Worm (Caenorhabditis elegans) whole organism, L4 larva: ENCODE results near the gene lron-1.

ENCODE experiments used
- D1046.2 ChIP-seq: fragments of 200-800 bp; sonication (Bioruptor generic); IDR thresholded peaks from 2 replicates; pipeline ENCODE4 v1.3.6; 2022; ENCODE audit warnings: missing genetic modification characterization, missing compliant biosample characterization
- F26F4.8 ChIP-seq: fragments of 200-800 bp; sonication (Bioruptor generic); conservative IDR thresholded peaks from 2 replicates; pipeline ENCODE4 v1.3.6; 2022; ENCODE audit warnings: missing genetic modification characterization, missing compliant biosample characterization
- F49E8.2 ChIP-seq: sonication (generic microtip); optimal IDR thresholded peaks from 2 replicates; lab custom pipeline; 2016; ENCODE audit warnings: missing compliant biosample characterization, mild to moderate bottlenecking, missing genetic modification characterization, borderline replicate concordance
- R02D3.7 ChIP-seq: fragments of 150-350 bp; sonication (generic microtip); optimal IDR thresholded peaks from 3 replicates; lab custom pipeline; 2014; ENCODE audit warnings: missing biosample characterization, missing genetic modification characterization
- T26A8.4 ChIP-seq: fragments of 200-800 bp; sonication (Bioruptor generic); IDR thresholded peaks from 2 replicates; pipeline ENCODE4 v1.3.6; 2022; ENCODE audit warnings: missing genetic modification characterization, missing compliant biosample characterization
- Y105C5A.15 ChIP-seq: fragments of 200-800 bp; sonication (Bioruptor generic); IDR thresholded peaks from 2 replicates; pipeline ENCODE4 v1.3.6; 2022; ENCODE audit warnings: missing genetic modification characterization, missing compliant biosample characterization
- Y75B8A.6 ChIP-seq: fragments of 200-800 bp; sonication (Bioruptor generic); IDR thresholded peaks from 2 replicates; pipeline ENCODE4 v1.3.6; 2022; ENCODE audit warnings: missing genetic modification reagents, missing genetic modification characterization, missing compliant biosample characterization
- aly-2 ChIP-seq: sonication (generic microtip); optimal IDR thresholded peaks from 2 replicates; lab custom pipeline; 2018; ENCODE audit warnings: missing biosample characterization, missing genetic modification characterization
- attf-4 ChIP-seq: sonication (generic microtip); optimal IDR thresholded peaks from 3 replicates; lab custom pipeline; 2017; ENCODE audit warnings: missing biosample characterization, missing genetic modification characterization
- ceh-20 ChIP-seq: fragments of 200-800 bp; sonication (Bioruptor generic); IDR thresholded peaks from 2 replicates; pipeline ENCODE4 v1.3.6; 2022; ENCODE audit warnings: missing genetic modification reagents, missing genetic modification characterization, missing compliant biosample characterization
- ceh-44 ChIP-seq: fragments of 200-800 bp; sonication (Bioruptor generic); IDR thresholded peaks from 2 replicates; pipeline ENCODE4 v1.3.6; 2022; ENCODE audit warnings: missing genetic modification reagents, missing genetic modification characterization, missing compliant biosample characterization
- ceh-82 ChIP-seq: sonication (generic microtip); optimal IDR thresholded peaks from 2 replicates; lab custom pipeline; 2017; ENCODE audit warnings: missing biosample characterization, missing genetic modification characterization
- daf-16 ChIP-seq, 3 experiments: sonication (generic microtip); optimal IDR thresholded peaks; 2 replicates each; lab custom pipeline; 2016 to 2017; ENCODE audit warnings: missing genetic modification characterization in 3 of 3, missing genetic modification reagents in 3 of 3, mild to moderate bottlenecking in 2 of 3, missing compliant biosample characterization in 2 of 3, missing biosample characterization in 1 of 3, moderate library complexity in 1 of 3
- daf-19 ChIP-seq: fragments of 200-800 bp; sonication (Bioruptor generic); conservative IDR thresholded peaks from 2 replicates; pipeline ENCODE4 v1.3.6; 2022; ENCODE audit warnings: missing genetic modification characterization, missing compliant biosample characterization
- daf-8 ChIP-seq: fragments of 200-800 bp; sonication (Bioruptor generic); IDR thresholded peaks from 2 replicates; pipeline ENCODE4 v1.3.6; 2022; ENCODE audit warnings: missing genetic modification characterization, missing compliant biosample characterization
- dmd-6 ChIP-seq: fragments of 200-800 bp; sonication (Bioruptor generic); IDR thresholded peaks from 2 replicates; pipeline ENCODE4 v1.3.6; 2022; ENCODE audit warnings: missing genetic modification reagents, missing genetic modification characterization, missing compliant biosample characterization
- dmd-8 ChIP-seq: fragments of 200-800 bp; sonication (Bioruptor generic); IDR thresholded peaks from 2 replicates; pipeline ENCODE4 v1.3.6; 2022; ENCODE audit warnings: missing genetic modification characterization, missing compliant biosample characterization
- dpl-1 ChIP-seq: fragments of 150-350 bp; optimal IDR thresholded peaks from 2 replicates; lab custom pipeline; 2014; ENCODE audit warnings: missing biosample characterization, missing genetic modification reagents, missing genetic modification characterization
- dve-1 ChIP-seq: sonication (generic microtip); optimal IDR thresholded peaks from 2 replicates; lab custom pipeline; 2017; ENCODE audit warnings: antibody characterized with exemption, mild to moderate bottlenecking, missing genetic modification characterization, missing compliant biosample characterization; ENCODE audit not compliant: insufficient read depth
- fkh-10 ChIP-seq: fragments of 150-350 bp; optimal IDR thresholded peaks from 2 replicates; lab custom pipeline; 2014; ENCODE audit warnings: missing biosample characterization, missing genetic modification reagents, missing genetic modification characterization
- fos-1 ChIP-seq: fragments of 150-350 bp; optimal IDR thresholded peaks from 2 replicates; lab custom pipeline; 2014; ENCODE audit warnings: missing biosample characterization, missing genetic modification characterization
- hlh-11 ChIP-seq: fragments of 200-800 bp; sonication (Bioruptor generic); optimal IDR thresholded peaks from 2 replicates; lab custom pipeline; 2018; ENCODE audit warnings: mild to moderate bottlenecking, missing genetic modification characterization, missing compliant biosample characterization
- hlh-30 ChIP-seq: sonication (generic microtip); optimal IDR thresholded peaks from 2 replicates; lab custom pipeline; 2017; ENCODE audit warnings: antibody characterized with exemption, mild to moderate bottlenecking, missing genetic modification characterization, missing compliant biosample characterization; ENCODE audit not compliant: insufficient read depth
- hmg-1.1 ChIP-seq: fragments of 200-800 bp; sonication (Bioruptor generic); IDR thresholded peaks from 2 replicates; pipeline ENCODE4 v1.3.6; 2022; ENCODE audit warnings: missing genetic modification reagents, missing genetic modification characterization, missing compliant biosample characterization
- lin-1 ChIP-seq: fragments of 200-800 bp; sonication (Bioruptor generic); IDR thresholded peaks from 2 replicates; pipeline ENCODE4 v1.3.6; 2022; ENCODE audit warnings: missing genetic modification reagents, missing genetic modification characterization, missing compliant biosample characterization
- lin-29 ChIP-seq: fragments of 200-800 bp; sonication (Bioruptor generic); IDR thresholded peaks from 2 replicates; pipeline ENCODE4 v1.3.6; 2022; ENCODE audit warnings: missing genetic modification reagents, missing genetic modification characterization, missing compliant biosample characterization
- lin-38 ChIP-seq: fragments of 200-800 bp; sonication (Bioruptor generic); IDR thresholded peaks from 2 replicates; pipeline ENCODE4 v1.3.6; 2022; ENCODE audit warnings: missing genetic modification reagents, missing genetic modification characterization, missing compliant biosample characterization
- madf-5 ChIP-seq, 2 experiments: fragments of 200-800 bp; sonication (Bioruptor generic); IDR thresholded peaks; 2 replicates each; pipeline ENCODE4 v1.3.6; 2022; ENCODE audit warnings: missing compliant biosample characterization in 2 of 2, missing genetic modification characterization in 2 of 2
- madf-9 ChIP-seq: fragments of 200-800 bp; sonication (Bioruptor generic); conservative IDR thresholded peaks from 2 replicates; pipeline ENCODE4 v1.3.6; 2022; ENCODE audit warnings: missing genetic modification reagents, missing genetic modification characterization, missing compliant biosample characterization
- mdt-29 ChIP-seq: fragments of 200-800 bp; sonication (Bioruptor generic); IDR thresholded peaks from 2 replicates; pipeline ENCODE4 v1.3.6; 2022; ENCODE audit warnings: missing genetic modification reagents, missing genetic modification characterization, missing compliant biosample characterization
- mep-1 ChIP-seq: fragments of 150-350 bp; sonication (generic microtip); optimal IDR thresholded peaks from 3 replicates; lab custom pipeline; 2014; ENCODE audit warnings: missing biosample characterization, missing genetic modification characterization
- mxl-2 ChIP-seq: fragments of 200-800 bp; sonication (Bioruptor generic); conservative IDR thresholded peaks from 2 replicates; pipeline ENCODE4 v1.3.6; 2022; ENCODE audit warnings: missing genetic modification reagents, missing genetic modification characterization, missing compliant biosample characterization
- mxl-3 ChIP-seq: fragments of 200-800 bp; sonication (Bioruptor generic); optimal IDR thresholded peaks from 2 replicates; lab custom pipeline; 2018; ENCODE audit warnings: mild to moderate bottlenecking, missing genetic modification characterization, missing compliant biosample characterization
- nhr-10 ChIP-seq: fragments of 150-350 bp; optimal IDR thresholded peaks from 2 replicates; lab custom pipeline; 2014; ENCODE audit warnings: missing biosample characterization, missing genetic modification characterization
- nhr-25 ChIP-seq: sonication (generic microtip); optimal IDR thresholded peaks from 2 replicates; lab custom pipeline; 2017; ENCODE audit warnings: missing genetic modification characterization, mild to moderate bottlenecking, missing compliant biosample characterization, antibody characterized with exemption, moderate library complexity, borderline replicate concordance; ENCODE audit not compliant: insufficient read depth
- nhr-28 ChIP-seq: fragments of 150-350 bp; optimal IDR thresholded peaks from 2 replicates; lab custom pipeline; 2014; ENCODE audit warnings: missing biosample characterization, missing genetic modification characterization
- nhr-41 ChIP-seq: fragments of 200-800 bp; sonication (Bioruptor generic); IDR thresholded peaks from 2 replicates; pipeline ENCODE4 v1.3.6; 2022; ENCODE audit warnings: missing genetic modification reagents, missing genetic modification characterization, missing compliant biosample characterization
- nhr-42 ChIP-seq: fragments of 200-800 bp; sonication (Bioruptor generic); IDR thresholded peaks from 2 replicates; pipeline ENCODE4 v1.3.6; 2022; ENCODE audit warnings: missing genetic modification characterization, missing compliant biosample characterization
- pha-4 ChIP-seq, 2 experiments: fragments of 150-350 bp in 1 of 2; fragments of 200-800 bp in 1 of 2; sonication (Bioruptor generic) in 1 of 2; IDR thresholded peaks in 1 of 2; optimal IDR thresholded peaks in 1 of 2; 2 replicates each; pipeline versions ENCODE4 v1.3.6 to Lab custom; 2014 to 2022; ENCODE audit warnings: missing genetic modification characterization in 2 of 2, missing genetic modification reagents in 2 of 2, missing biosample characterization in 1 of 2, missing compliant biosample characterization in 1 of 2
- rbr-2 ChIP-seq: sonication (generic microtip); optimal IDR thresholded peaks from 2 replicates; lab custom pipeline; 2016; ENCODE audit warnings: missing genotype, missing genetic modification characterization, missing compliant biosample characterization
- saeg-2 ChIP-seq: fragments of 200-800 bp; sonication (Bioruptor generic); IDR thresholded peaks from 2 replicates; pipeline ENCODE4 v1.3.6; 2022; ENCODE audit warnings: missing genetic modification reagents, missing genetic modification characterization, missing compliant biosample characterization
- sdz-12 ChIP-seq: fragments of 200-800 bp; sonication (Bioruptor generic); optimal IDR thresholded peaks from 2 replicates; lab custom pipeline; 2018; ENCODE audit warnings: mild to moderate bottlenecking, missing genetic modification characterization, missing compliant biosample characterization
- set-16 ChIP-seq: fragments of 200-800 bp; sonication (Bioruptor generic); IDR thresholded peaks from 2 replicates; pipeline ENCODE4 v1.3.6; 2022; ENCODE audit warnings: missing genetic modification reagents, missing genetic modification characterization, missing compliant biosample characterization
- snpc-1.2 ChIP-seq: fragments of 200-800 bp; sonication (Bioruptor generic); IDR thresholded peaks from 2 replicates; pipeline ENCODE4 v1.3.6; 2022; ENCODE audit warnings: missing genetic modification reagents, missing genetic modification characterization, missing compliant biosample characterization
- unc-130 ChIP-seq: sonication (generic microtip); optimal IDR thresholded peaks from 2 replicates; lab custom pipeline; 2016; ENCODE audit warnings: missing genetic modification reagents, missing genetic modification characterization, missing compliant biosample characterization
- zfp-3 ChIP-seq: fragments of 200-800 bp; sonication (Bioruptor generic); conservative IDR thresholded peaks from 2 replicates; pipeline ENCODE4 v1.3.6; 2022; ENCODE audit warnings: missing genetic modification reagents, missing genetic modification characterization, missing compliant biosample characterization

lron-1 gene

DNA sequence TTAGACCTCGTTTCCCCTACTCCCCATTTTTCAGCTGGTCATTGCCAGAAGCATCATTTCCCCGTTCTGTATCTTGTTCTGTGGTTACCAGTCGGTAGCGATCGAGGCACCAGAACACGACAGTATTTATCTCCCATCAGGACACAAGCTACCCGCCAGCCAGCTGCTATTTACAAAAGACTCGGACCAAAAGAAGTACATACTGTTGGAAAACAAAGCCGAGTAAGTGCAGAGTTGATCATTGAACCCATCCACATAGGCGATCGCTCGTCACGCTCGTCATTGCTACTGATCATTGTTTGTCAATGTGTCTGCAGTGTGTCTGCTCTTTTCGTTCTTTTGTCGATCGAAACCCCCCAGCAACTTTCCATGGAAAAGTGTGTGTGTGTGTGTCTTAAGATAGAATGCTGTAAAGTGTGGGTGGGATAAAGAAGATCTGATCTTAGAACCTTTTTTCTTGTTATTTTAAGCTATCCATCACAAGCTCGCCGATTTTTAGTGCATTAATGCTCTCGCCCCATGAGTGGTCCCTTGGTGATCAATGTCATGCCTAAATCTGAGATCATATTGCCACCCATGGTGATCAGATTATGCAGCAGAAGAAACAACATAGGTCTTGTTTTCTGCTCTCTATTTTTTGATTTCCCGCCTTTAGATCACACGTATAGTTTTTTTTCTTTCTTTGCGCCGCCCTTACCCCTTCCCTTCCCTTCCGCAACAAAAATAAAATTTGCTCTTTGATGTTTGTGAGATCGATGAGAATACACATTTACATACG is 12.8 kb upstream of the lron-1 start:
- TF ChIP-seq daf-16 (GFP tag; optimal IDR thresholded peaks at IDR 0.05; lab: Kevin White, UChicago), result no peak
- TF ChIP-seq daf-16 (tag; optimal IDR thresholded peaks at IDR 0.05; lab: Kevin White, UChicago), result no peak
- TF ChIP-seq hmg-1.1 (GFP tag; lab: Robert Waterston, UW), result no peak
- peak; percentile 43 for TF ChIP-seq attf-4
- no peak for TF ChIP-seq pha-4 (GFP tag; IDR thresholded peaks at IDR 0.05; lab: Robert Waterston, UW)
- peak; percentile 67 for TF ChIP-seq pha-4 (tag; optimal IDR thresholded peaks at IDR 0.05; lab: Kevin White, UChicago)
- no peak for TF ChIP-seq lin-29
- TF ChIP-seq nhr-41 (GFP tag; lab: Robert Waterston, UW), result peak; percentile 17; the same call in 1 of the 2 replicates
- TF ChIP-seq madf-5 (GFP tag; IDR thresholded peaks at IDR 0.05; lab: Robert Waterston, UW), result 0 out of 4 replicates have a peak, but pooled peaks of 1 of the 2 experiments have one; percentile 26
- no peak for TF ChIP-seq aly-2 (tag; lab: Kevin White, UChicago)
- no peak for TF ChIP-seq lin-1 (GFP tag; lab: Robert Waterston, UW)
- no peak for TF ChIP-seq dmd-6
- no peak for TF ChIP-seq set-16
- no peak for TF ChIP-seq zfp-3 (GFP tag; lab: Robert Waterston, UW)
- TF ChIP-seq nhr-42, result no peak
- TF ChIP-seq, all 104 proteins: peak for 4

DNA sequence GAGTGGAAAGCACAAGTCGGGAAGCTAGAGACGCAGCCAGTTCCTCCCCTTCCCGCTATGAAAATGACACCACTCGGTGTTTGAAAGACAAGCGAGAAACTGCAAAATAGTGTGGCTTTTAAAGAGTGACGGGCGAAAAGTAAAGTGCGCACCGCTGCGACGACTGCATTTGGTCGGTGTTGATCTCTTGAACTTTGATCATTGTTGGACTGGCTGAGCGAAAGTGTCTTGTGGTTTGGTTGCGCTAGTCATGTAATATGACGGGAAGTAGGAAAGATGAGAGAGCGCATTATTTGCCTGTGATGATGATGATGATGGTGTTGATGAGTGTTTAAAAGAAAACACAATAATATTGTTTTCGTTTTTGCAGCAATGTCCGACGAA is 12.2 kb upstream of the lron-1 start:
- no peak for TF ChIP-seq mxl-2
- no peak for TF ChIP-seq Y75B8A.6 (GFP tag; lab: Robert Waterston, UW)
- TF ChIP-seq nhr-25 (tag; lab: Kevin White, UChicago), result peak; percentile 80
- no peak for TF ChIP-seq ceh-82 (tag; lab: Kevin White, UChicago)
- no peak for TF ChIP-seq sdz-12 (GFP tag; lab: Kevin White, UChicago)
- peak; percentile 98 for TF ChIP-seq hlh-11 (tag; lab: Kevin White, UChicago)
- TF ChIP-seq dpl-1 (GFP tag; lab: Kevin White, UChicago), result peak; percentile 61
- TF ChIP-seq pha-4 (GFP tag; IDR thresholded peaks at IDR 0.05; lab: Robert Waterston, UW), result peak; percentile 94
- TF ChIP-seq pha-4 (tag; optimal IDR thresholded peaks at IDR 0.05; lab: Kevin White, UChicago), result peak; percentile 58
- no peak for TF ChIP-seq daf-8 (GFP tag; lab: Robert Waterston, UW)
- peak; percentile 96 for TF ChIP-seq hlh-30 (tag; lab: Kevin White, UChicago)
- TF ChIP-seq nhr-10 (tag; lab: Kevin White, UChicago), result peak; percentile 93
- TF ChIP-seq rbr-2 (tag; lab: Kevin White, UChicago), result peak; percentile 82
- no peak for TF ChIP-seq dmd-8
- no peak for TF ChIP-seq ceh-44 (GFP tag; lab: Robert Waterston, UW)
- no peak for TF ChIP-seq Y105C5A.15 (GFP tag; lab: Robert Waterston, UW)
- no peak for TF ChIP-seq unc-130 (GFP tag; lab: Kevin White, UChicago)
- no peak for TF ChIP-seq F26F4.8
- peak; percentile 47 for TF ChIP-seq madf-9 (GFP tag; lab: Robert Waterston, UW)
- peak; percentile 98 for TF ChIP-seq nhr-28 (tag; lab: Kevin White, UChicago)
- TF ChIP-seq snpc-1.2 (GFP tag; lab: Robert Waterston, UW), result no peak
- peak; percentile 69 for TF ChIP-seq mxl-3 (GFP tag; lab: Kevin White, UChicago)
- TF ChIP-seq T26A8.4 (GFP tag; lab: Robert Waterston, UW), result peak; percentile 56; the same call in 1 of the 2 replicates
- no peak for TF ChIP-seq mdt-29 (GFP tag; lab: Robert Waterston, UW)
- peak; percentile 87 for TF ChIP-seq ceh-20 (GFP tag; lab: Robert Waterston, UW)
- peak; percentile 97 for TF ChIP-seq mep-1 (tag; lab: Kevin White, UChicago)
- no peak for TF ChIP-seq D1046.2 (GFP tag; lab: Robert Waterston, UW)
- TF ChIP-seq zfp-3 (GFP tag; lab: Robert Waterston, UW), result 0 out of 2 replicates have a peak, but pooled peaks have one; percentile 39
- TF ChIP-seq R02D3.7 (tag; lab: Kevin White, UChicago), result no peak
- TF ChIP-seq fkh-10 (GFP tag; lab: Kevin White, UChicago), result peak; percentile 14
- TF ChIP-seq saeg-2 (GFP tag; lab: Robert Waterston, UW), result peak; percentile 78; the same call in 1 of the 2 replicates
- TF ChIP-seq lin-38, result peak; percentile 54
- TF ChIP-seq fos-1, result peak; percentile 73
- no peak for TF ChIP-seq daf-19 (GFP tag; lab: Robert Waterston, UW)
- peak; percentile 98 for TF ChIP-seq dve-1 (tag; lab: Kevin White, UChicago)
- peak; percentile 19 to 77 for TF ChIP-seq daf-16 (GFP tag; optimal IDR thresholded peaks at IDR 0.05; lab: Kevin White, UChicago)
- peak; percentile 97 for TF ChIP-seq daf-16 (tag; optimal IDR thresholded peaks at IDR 0.05; lab: Kevin White, UChicago)
- TF ChIP-seq F49E8.2 (tag; lab: Kevin White, UChicago), result no peak
